Worm (Caenorhabditis elegans): ENCODE results near the gene ttr-38.
"Not testable (repeated sequence)": the region's sequence is repeated elsewhere in the genome, so short reads cannot be mapped to it uniquely, and the experiment has no call there.

Gene ttr-38

DNA sequence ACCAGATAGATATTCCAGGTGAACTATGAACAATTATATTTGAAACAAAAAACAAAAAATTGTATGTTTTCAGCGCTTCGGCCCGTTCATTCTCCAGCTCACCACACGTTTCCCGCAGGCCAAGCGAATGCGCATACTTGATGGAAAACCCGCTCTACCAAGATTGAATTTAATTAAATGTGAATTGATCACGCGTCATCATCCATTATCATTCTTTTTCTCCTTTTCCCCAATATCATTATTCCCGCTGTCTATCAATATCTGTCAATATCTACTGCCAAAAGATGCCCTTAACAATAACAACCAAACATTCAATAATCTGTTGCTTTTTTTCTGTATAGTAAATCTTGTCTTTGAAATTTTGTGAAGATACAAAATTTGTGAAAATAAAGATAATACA, 21.9 kb upstream of the ttr-38 start:
- TF ChIP-seq F39B2.1 (GFP tag; IDR thresholded peaks at IDR 0.05): no peak
- TF ChIP-seq bed-2 (GFP tag; IDR thresholded peaks at IDR 0.05): no peak
- no peak for TF ChIP-seq rec-8 (tag; optimal IDR thresholded peaks at IDR 0.05)
- TF ChIP-seq cebp-1 (GFP tag; IDR thresholded peaks at IDR 0.05): no peak
- TF ChIP-seq cebp-1 (tag; optimal IDR thresholded peaks at IDR 0.05): no peak
- no peak for TF ChIP-seq gei-17 (GFP tag; optimal IDR thresholded peaks at IDR 0.05)
- no peak for TF ChIP-seq F22D6.2 (tag; optimal IDR thresholded peaks at IDR 0.05)
- no peak for TF ChIP-seq lin-40 (tag; optimal IDR thresholded peaks at IDR 0.05)
- TF ChIP-seq hrde-1 (tag; optimal IDR thresholded peaks at IDR 0.05; ENCODE audit: borderline replicate concordance): no peak
- TF ChIP-seq sdz-38 (tag; optimal IDR thresholded peaks at IDR 0.05): no peak
- no peak for TF ChIP-seq egl-44 (GFP tag; IDR thresholded peaks at IDR 0.05)
- TF ChIP-seq dpl-1 (GFP tag; optimal IDR thresholded peaks at IDR 0.05): no peak
- no peak for TF ChIP-seq hlh-26 (GFP tag; conservative IDR thresholded peaks at IDR 0.05)
- no peak for TF ChIP-seq tbp1 (GFP tag; optimal IDR thresholded peaks at IDR 0.05)
- TF ChIP-seq ccch-3 (GFP tag; optimal IDR thresholded peaks at IDR 0.05): no peak
- no peak for TF ChIP-seq dpff-1 (tag; optimal IDR thresholded peaks at IDR 0.05)
- TF ChIP-seq let-607 (tag; optimal IDR thresholded peaks at IDR 0.05): no peak

DNA sequence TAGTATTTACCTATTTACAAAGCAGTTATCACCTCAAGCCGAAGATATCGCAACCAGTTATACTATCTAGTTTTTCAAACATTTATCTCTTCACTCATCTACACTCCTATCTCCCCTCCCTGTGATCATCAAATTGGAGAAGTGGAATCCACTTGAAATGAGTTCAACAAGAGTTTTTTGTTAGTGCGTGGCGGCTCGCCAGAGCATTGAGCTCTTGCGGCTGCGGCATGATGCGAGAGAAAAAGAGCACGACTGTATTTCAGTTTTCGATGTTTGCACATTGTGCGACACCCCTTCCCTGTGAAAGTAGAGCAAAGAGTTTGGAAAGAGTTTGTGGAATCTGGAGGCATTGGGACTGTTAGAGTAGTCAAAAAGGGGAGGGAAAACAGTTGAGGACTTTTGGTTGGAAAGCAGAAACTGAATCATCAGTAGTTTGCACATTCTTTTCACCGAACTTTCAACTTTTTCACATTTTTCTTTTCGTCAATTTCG, 16.5 kb upstream of the ttr-38 start, which contains the start of gene T20B5.2:
TSS of gene T20B5.2 (plus strand) at position 442 of the 492 bp plus-strand sequence.
- TF ChIP-seq C06A6.2 (GFP tag; conservative IDR thresholded peaks at IDR 0.05) (no peak), bed-1 (GFP tag; IDR thresholded peaks at IDR 0.05) (no peak), ceh-79 (tag; optimal IDR thresholded peaks at IDR 0.05) (no peak), hsf-1 (GFP tag; IDR thresholded peaks at IDR 0.05) (no peak), rcor-1 (GFP tag; IDR thresholded peaks at IDR 0.05) (no peak), ekl-4 (GFP tag; IDR thresholded peaks at IDR 0.05) (no peak), let-607 (tag; optimal IDR thresholded peaks at IDR 0.05) (no peak), F22D6.2 (tag; optimal IDR thresholded peaks at IDR 0.05) (no peak), ztf-3 (GFP tag; optimal IDR thresholded peaks at IDR 0.05) (no peak), ztf-18 (tag; optimal IDR thresholded peaks at IDR 0.05) (no peak), F52B5.7 (tag; optimal IDR thresholded peaks at IDR 0.05) (no peak), akir-1 (GFP tag; optimal IDR thresholded peaks at IDR 0.05) (no peak), zim-3 (tag; optimal IDR thresholded peaks at IDR 0.05) (no peak), ets-4 (GFP tag; optimal IDR thresholded peaks at IDR 0.05) (no peak)

ce11 chrX:9325768-9326167, 11.5 kb upstream of the ttr-38 start:
- TF ChIP-seq rpc-1 (optimal IDR thresholded peaks at IDR 0.05): not testable (repeated sequence)
- TF ChIP-seq rpc-1 (tag; optimal IDR thresholded peaks at IDR 0.05) (peak; percentile 45), cebp-2 (GFP tag; IDR thresholded peaks at IDR 0.05) (0 out of 2 replicates have a peak, but pooled peaks have one; percentile 16), lin-26 (GFP tag; IDR thresholded peaks at IDR 0.05) (peak; percentile 87), Y53F4B.3 (GFP tag; IDR thresholded peaks at IDR 0.05) (0 out of 2 replicates have a peak, but pooled peaks have one; percentile 14), tbp1 (GFP tag; optimal IDR thresholded peaks at IDR 0.05) (peak; percentile 75), ceh-40 (GFP tag; IDR thresholded peaks at IDR 0.05) (peak; percentile 71; the same call in 1 of the 2 replicates), B0261.1 (tag; optimal IDR thresholded peaks at IDR 0.05) (peak; percentile 23), D2030.7 (GFP tag; IDR thresholded peaks at IDR 0.05) (peak; percentile 29; the same call in 1 of the 2 replicates), egl-44 (GFP tag; IDR thresholded peaks at IDR 0.05) (0 out of 2 replicates have a peak, but pooled peaks have one; percentile 29), ceh-100 (GFP tag; IDR thresholded peaks at IDR 0.05) (0 out of 2 replicates have a peak, but pooled peaks have one; percentile 23)

Data from whole organism, young adult.